Worm (Caenorhabditis elegans): Measurements from ENCODE around the gene mdt-19.

DNA sequence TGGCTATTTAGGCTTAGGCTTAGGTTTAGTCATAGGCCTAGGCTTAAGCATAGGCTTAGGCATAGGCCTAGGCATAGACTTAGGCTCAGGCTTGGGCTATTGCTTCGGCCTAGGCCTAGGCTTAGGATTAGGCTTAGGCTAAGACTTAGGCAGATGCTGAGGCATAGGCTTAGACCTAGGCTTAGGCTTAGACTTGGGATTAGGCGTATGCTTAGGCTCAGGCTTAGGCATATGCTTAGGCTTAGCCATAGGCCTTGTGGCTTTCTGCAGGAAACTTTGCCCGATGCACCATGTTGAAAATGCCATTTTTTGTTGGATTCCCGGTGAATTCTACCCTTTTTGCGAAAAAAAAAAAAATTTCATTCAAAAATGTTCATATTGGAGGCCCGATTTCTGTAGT, 19.9 kb upstream of the mdt-19 start:
- TF ChIP-seq fkh-10 (GFP tag; optimal IDR thresholded peaks at IDR 0.05) (no peak), K02D7.2 (tag; optimal IDR thresholded peaks at IDR 0.05) (no peak), pax-1 (tag; optimal IDR thresholded peaks at IDR 0.05) (no peak), ceh-9 (tag; optimal IDR thresholded peaks at IDR 0.05) (no peak), tbx-2 (tag; optimal IDR thresholded peaks at IDR 0.05) (no peak), ceh-2 (tag; optimal IDR thresholded peaks at IDR 0.05) (no peak), rnt-1 (tag; optimal IDR thresholded peaks at IDR 0.05) (no peak), ama-1 (optimal IDR thresholded peaks at IDR 0.05) (no peak), F13H6.1 (tag; optimal IDR thresholded peaks at IDR 0.05) (no peak), dve-1 (tag; optimal IDR thresholded peaks at IDR 0.05) (no peak)

Data from whole organism, late embryonic.